Worm (Caenorhabditis elegans) whole organism, L2 larva: Measurements from ENCODE around the gene srg-60.

Experiments
- C34F6.9 ChIP-seq: fragments of 150-350 bp; optimal IDR thresholded peaks from 2 replicates; lab custom pipeline; 2014; ENCODE audit warnings: missing biosample characterization, missing genetic modification characterization
- ZK546.5 ChIP-seq: sonication (generic microtip); optimal IDR thresholded peaks from 2 replicates; lab custom pipeline; 2017; ENCODE audit warnings: missing biosample characterization, missing genetic modification characterization
- ama-1 ChIP-seq: fragments of 150-350 bp; optimal IDR thresholded peaks from 2 replicates; lab custom pipeline; 2018; ENCODE audit warnings: inconsistent platforms
- ceh-82 ChIP-seq: fragments of 150-350 bp; optimal IDR thresholded peaks from 2 replicates; lab custom pipeline; 2014; ENCODE audit warnings: missing biosample characterization, missing genetic modification characterization
- nhr-77 ChIP-seq: fragments of 150-350 bp; optimal IDR thresholded peaks from 2 replicates; lab custom pipeline; 2014; ENCODE audit warnings: missing biosample characterization, missing genetic modification characterization
- skn-1 ChIP-seq: sonication (generic microtip); optimal IDR thresholded peaks from 2 replicates; lab custom pipeline; 2017; ENCODE audit warnings: missing biosample characterization, missing genetic modification characterization
- unc-39 ChIP-seq: fragments of 150-350 bp; optimal IDR thresholded peaks from 2 replicates; lab custom pipeline; 2014; ENCODE audit warnings: missing biosample characterization, missing genetic modification characterization
- ztf-4 ChIP-seq: fragments of 150-350 bp; optimal IDR thresholded peaks from 2 replicates; lab custom pipeline; 2014; ENCODE audit warnings: missing biosample characterization, missing genetic modification characterization

DNA sequence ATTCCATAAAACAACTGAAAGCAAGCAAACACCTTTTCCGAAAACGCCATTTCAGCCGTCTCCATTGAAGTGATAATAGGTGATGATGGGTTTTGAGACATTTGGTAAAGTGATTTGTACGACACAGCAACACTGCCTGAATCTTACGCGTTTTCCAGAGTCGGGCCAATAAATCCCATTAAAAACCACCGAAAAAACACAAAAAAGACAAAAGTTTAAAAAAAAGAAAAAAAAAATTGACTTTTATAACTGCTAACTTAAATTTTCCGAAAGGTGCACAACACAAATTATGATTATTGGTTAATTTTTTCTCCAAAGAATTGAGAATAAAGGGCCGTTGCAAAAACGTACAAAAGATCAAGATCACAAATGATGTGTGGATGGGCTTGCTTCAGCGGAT is 11.9 kb upstream of the srg-60 start, which contains the start of gene srg-57:
- TF ChIP-seq unc-39 (no peak), C34F6.9 (tag; lab: Kevin White, UChicago) (no peak), ama-1 (lab: Kevin White, UChicago) (no peak), ceh-82 (tag; lab: Kevin White, UChicago) (no peak), ztf-4 (tag; lab: Kevin White, UChicago) (no peak), nhr-77 (tag; lab: Kevin White, UChicago) (no peak), ZK546.5 (tag; lab: Kevin White, UChicago) (no peak), skn-1 (tag; lab: Kevin White, UChicago) (no peak)
